Worm (Caenorhabditis elegans): Measurements from ENCODE around the gene F54F7.2.

DNA sequence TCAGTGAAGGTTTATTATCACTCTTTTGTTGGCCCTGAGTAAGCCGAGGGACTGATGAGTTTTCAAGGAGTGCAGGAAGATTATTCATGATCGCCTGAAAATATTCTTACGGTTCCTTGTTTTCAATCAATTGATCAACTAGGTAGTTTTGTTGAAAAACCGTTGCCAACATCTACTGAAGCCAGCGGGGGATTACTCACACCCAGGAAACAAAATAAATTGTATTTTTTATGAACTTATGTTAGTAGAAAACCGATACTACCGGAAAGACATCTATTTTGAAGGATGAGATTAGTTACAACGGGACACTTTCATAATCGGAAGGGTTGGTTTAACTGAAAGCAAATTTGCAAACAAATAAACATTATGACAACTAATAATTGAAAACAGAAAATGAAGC, 34.6 kb downstream of the F54F7.2 start, which contains the start of gene Y62H9A.2:
- TF ChIP-seq lim-6 (tag; optimal IDR thresholded peaks at IDR 0.05) (no peak), K09A11.1 (tag; optimal IDR thresholded peaks at IDR 0.05; ENCODE audit: insufficient read depth) (no peak), fkh-10 (GFP tag; optimal IDR thresholded peaks at IDR 0.05) (no peak), ets-4 (tag; optimal IDR thresholded peaks at IDR 0.05) (no peak), sox-4 (tag; optimal IDR thresholded peaks at IDR 0.05) (no peak)

Measured in whole organism, late embryonic.